Worm (Caenorhabditis elegans): Measurements from ENCODE around the gene R01H2.8.

DNA sequence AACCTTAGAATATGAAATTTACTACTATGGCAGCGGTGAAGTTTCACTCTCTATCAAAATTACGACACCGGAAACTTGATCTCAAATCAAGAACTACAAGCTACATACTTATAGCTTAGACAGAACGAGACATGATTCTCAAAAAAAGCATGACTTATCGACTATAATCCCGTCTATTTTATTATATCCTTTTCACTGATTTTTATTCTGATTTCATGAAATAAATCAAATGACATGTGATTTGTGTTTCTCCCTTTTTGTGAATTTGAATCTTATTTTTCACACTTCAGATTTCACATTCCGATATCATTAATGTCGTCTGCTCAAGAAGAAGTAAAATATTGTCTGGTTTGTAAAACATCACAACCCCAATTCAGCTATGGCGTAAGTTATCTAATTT lies 31.1 kb downstream of the R01H2.8 start, which contains the start of gene ZK418.11:
- no peak for TF ChIP-seq mef-2 (tag; optimal IDR thresholded peaks at IDR 0.05)
- no peak for TF ChIP-seq mab-9 (GFP tag; IDR thresholded peaks at IDR 0.05)
- TF ChIP-seq ces-1 (GFP tag; optimal IDR thresholded peaks at IDR 0.05) = no peak
- no peak for TF ChIP-seq fos-1 (tag; optimal IDR thresholded peaks at IDR 0.05)
- no peak for TF ChIP-seq nhr-237 (tag; optimal IDR thresholded peaks at IDR 0.05)
- TF ChIP-seq nhr-11 (tag; optimal IDR thresholded peaks at IDR 0.05) = peak; percentile 36
- no peak for TF ChIP-seq unc-130 (tag; optimal IDR thresholded peaks at IDR 0.05)
- no peak for TF ChIP-seq hlh-4 (tag; optimal IDR thresholded peaks at IDR 0.05)
- TF ChIP-seq elt-2 (tag; optimal IDR thresholded peaks at IDR 0.05) = no peak
